Worm (Caenorhabditis elegans) whole organism, L4 larva: ENCODE measurements around the gene Y71H2AM.1.

Source experiments
- F10B5.3 ChIP-seq: sonication (generic microtip); optimal IDR thresholded peaks from 2 replicates; lab custom pipeline; 2016; ENCODE audit warnings: mild to moderate bottlenecking, missing genetic modification characterization, missing compliant biosample characterization
- R02D3.7 ChIP-seq: fragments of 150-350 bp; sonication (generic microtip); optimal IDR thresholded peaks from 3 replicates; lab custom pipeline; 2014; ENCODE audit warnings: missing biosample characterization, missing genetic modification characterization
- T20F7.1 ChIP-seq: fragments of 200-800 bp; sonication (Bioruptor generic); optimal IDR thresholded peaks from 2 replicates; lab custom pipeline; 2018; ENCODE audit warnings: mild to moderate bottlenecking, missing genetic modification characterization, missing compliant biosample characterization
- Y48G9A.11 ChIP-seq: fragments of 200-800 bp; sonication (Bioruptor generic); IDR thresholded peaks from 2 replicates; pipeline ENCODE4 v1.3.6; 2022; ENCODE audit warnings: missing genetic modification reagents, missing genetic modification characterization, missing compliant biosample characterization
- Y5F2A.4 ChIP-seq: fragments of 200-800 bp; sonication (Bioruptor generic); optimal IDR thresholded peaks from 2 replicates; lab custom pipeline; 2018; ENCODE audit warnings: mild to moderate bottlenecking, missing genetic modification characterization, missing compliant biosample characterization
- ZK337.2 ChIP-seq: fragments of 200-800 bp; sonication (Bioruptor generic); IDR thresholded peaks from 2 replicates; pipeline ENCODE4 v1.3.6; 2022; ENCODE audit warnings: missing genetic modification reagents, missing genetic modification characterization, missing compliant biosample characterization
- aha-1 ChIP-seq: fragments of 150-350 bp; peaks from one replicate; lab custom pipeline; 2014; ENCODE audit warnings: missing biosample characterization, missing genetic modification characterization
- aly-2 ChIP-seq: sonication (generic microtip); optimal IDR thresholded peaks from 2 replicates; lab custom pipeline; 2018; ENCODE audit warnings: missing biosample characterization, missing genetic modification characterization
- ama-1 ChIP-seq: fragments of 150-350 bp; optimal IDR thresholded peaks from 2 replicates; lab custom pipeline; 2014; ENCODE audit warnings: inconsistent platforms, mixed read lengths
- ceh-20 ChIP-seq: fragments of 200-800 bp; sonication (Bioruptor generic); IDR thresholded peaks from 2 replicates; pipeline ENCODE4 v1.3.6; 2022; ENCODE audit warnings: missing genetic modification reagents, missing genetic modification characterization, missing compliant biosample characterization
- ceh-32 ChIP-seq: sonication (generic microtip); optimal IDR thresholded peaks from 2 replicates; lab custom pipeline; 2016; ENCODE audit warnings: mild to moderate bottlenecking, missing genetic modification characterization, missing compliant biosample characterization; ENCODE audit not compliant: poor library complexity
- ceh-62 ChIP-seq: sonication (generic microtip); optimal IDR thresholded peaks from 2 replicates; lab custom pipeline; 2017; ENCODE audit warnings: missing biosample characterization, missing genetic modification characterization
- daf-16 ChIP-seq, 3 experiments: sonication (generic microtip); optimal IDR thresholded peaks; 2 replicates each; lab custom pipeline; 2016 to 2017; ENCODE audit warnings: missing genetic modification characterization in 3 of 3, missing genetic modification reagents in 3 of 3, mild to moderate bottlenecking in 2 of 3, missing compliant biosample characterization in 2 of 3, missing biosample characterization in 1 of 3, moderate library complexity in 1 of 3
- daf-19 ChIP-seq: fragments of 200-800 bp; sonication (Bioruptor generic); conservative IDR thresholded peaks from 2 replicates; pipeline ENCODE4 v1.3.6; 2022; ENCODE audit warnings: missing genetic modification characterization, missing compliant biosample characterization
- dmd-6 ChIP-seq: fragments of 200-800 bp; sonication (Bioruptor generic); IDR thresholded peaks from 2 replicates; pipeline ENCODE4 v1.3.6; 2022; ENCODE audit warnings: missing genetic modification reagents, missing genetic modification characterization, missing compliant biosample characterization
- dmd-8 ChIP-seq: fragments of 200-800 bp; sonication (Bioruptor generic); IDR thresholded peaks from 2 replicates; pipeline ENCODE4 v1.3.6; 2022; ENCODE audit warnings: missing genetic modification characterization, missing compliant biosample characterization
- dmd-9 ChIP-seq: fragments of 200-800 bp; sonication (Bioruptor generic); IDR thresholded peaks from 2 replicates; pipeline ENCODE4 v1.3.6; 2022; ENCODE audit warnings: missing genetic modification reagents, missing genetic modification characterization, missing compliant biosample characterization
- dpl-1 ChIP-seq: fragments of 150-350 bp; optimal IDR thresholded peaks from 2 replicates; lab custom pipeline; 2014; ENCODE audit warnings: missing biosample characterization, missing genetic modification reagents, missing genetic modification characterization
- duxl-1 ChIP-seq: sonication (generic microtip); optimal IDR thresholded peaks from 2 replicates; lab custom pipeline; 2016; ENCODE audit warnings: mild to moderate bottlenecking, missing genetic modification characterization, moderate library complexity, missing compliant biosample characterization; ENCODE audit not compliant: poor library complexity
- egl-27 ChIP-seq: sonication (generic microtip); optimal IDR thresholded peaks from 3 replicates; lab custom pipeline; 2017; ENCODE audit warnings: missing biosample characterization, missing genetic modification reagents, missing genetic modification characterization
- egl-43 ChIP-seq: fragments of 200-800 bp; sonication (Bioruptor generic); IDR thresholded peaks from 2 replicates; pipeline ENCODE4 v1.3.6; 2022; ENCODE audit warnings: missing genetic modification reagents, missing genetic modification characterization, missing compliant biosample characterization
- fos-1 ChIP-seq: fragments of 150-350 bp; optimal IDR thresholded peaks from 2 replicates; lab custom pipeline; 2014; ENCODE audit warnings: missing biosample characterization, missing genetic modification characterization
- hlh-11 ChIP-seq: fragments of 200-800 bp; sonication (Bioruptor generic); optimal IDR thresholded peaks from 2 replicates; lab custom pipeline; 2018; ENCODE audit warnings: mild to moderate bottlenecking, missing genetic modification characterization, missing compliant biosample characterization
- hlh-30 ChIP-seq: sonication (generic microtip); optimal IDR thresholded peaks from 2 replicates; lab custom pipeline; 2017; ENCODE audit warnings: antibody characterized with exemption, mild to moderate bottlenecking, missing genetic modification characterization, missing compliant biosample characterization; ENCODE audit not compliant: insufficient read depth
- hmg-1.1 ChIP-seq: fragments of 200-800 bp; sonication (Bioruptor generic); IDR thresholded peaks from 2 replicates; pipeline ENCODE4 v1.3.6; 2022; ENCODE audit warnings: missing genetic modification reagents, missing genetic modification characterization, missing compliant biosample characterization
- lim-7 ChIP-seq: fragments of 200-800 bp; sonication (Bioruptor generic); IDR thresholded peaks from 2 replicates; pipeline ENCODE4 v1.3.6; 2022; ENCODE audit warnings: missing genetic modification characterization, missing compliant biosample characterization
- lin-1 ChIP-seq: fragments of 200-800 bp; sonication (Bioruptor generic); IDR thresholded peaks from 2 replicates; pipeline ENCODE4 v1.3.6; 2022; ENCODE audit warnings: missing genetic modification reagents, missing genetic modification characterization, missing compliant biosample characterization
- lin-29 ChIP-seq: fragments of 200-800 bp; sonication (Bioruptor generic); IDR thresholded peaks from 2 replicates; pipeline ENCODE4 v1.3.6; 2022; ENCODE audit warnings: missing genetic modification reagents, missing genetic modification characterization, missing compliant biosample characterization
- lsy-2 ChIP-seq, 2 experiments: fragments of 150-350 bp in 1 of 2; sonication (generic microtip) in 1 of 2; optimal IDR thresholded peaks; 2 replicates each; lab custom pipeline; 2014 to 2017; ENCODE audit warnings: missing biosample characterization in 2 of 2, missing genetic modification characterization in 2 of 2
- madf-5 ChIP-seq, 2 experiments: fragments of 200-800 bp; sonication (Bioruptor generic); IDR thresholded peaks; 2 replicates each; pipeline ENCODE4 v1.3.6; 2022; ENCODE audit warnings: missing compliant biosample characterization in 2 of 2, missing genetic modification characterization in 2 of 2
- mdt-29 ChIP-seq: fragments of 200-800 bp; sonication (Bioruptor generic); IDR thresholded peaks from 2 replicates; pipeline ENCODE4 v1.3.6; 2022; ENCODE audit warnings: missing genetic modification reagents, missing genetic modification characterization, missing compliant biosample characterization
- mes-2 ChIP-seq: sonication (generic microtip); optimal IDR thresholded peaks from 2 replicates; lab custom pipeline; 2016; ENCODE audit warnings: missing genotype, mild to moderate bottlenecking, missing genetic modification characterization, missing compliant biosample characterization; ENCODE audit not compliant: poor library complexity, severe bottlenecking
- nhr-11 ChIP-seq: fragments of 150-350 bp; optimal IDR thresholded peaks from 2 replicates; lab custom pipeline; 2014; ENCODE audit warnings: missing biosample characterization, missing genetic modification characterization
- nhr-237 ChIP-seq: sonication (generic microtip); optimal IDR thresholded peaks from 2 replicates; lab custom pipeline; 2017; ENCODE audit warnings: missing biosample characterization, missing genetic modification characterization
- nhr-25 ChIP-seq: sonication (generic microtip); optimal IDR thresholded peaks from 2 replicates; lab custom pipeline; 2017; ENCODE audit warnings: missing genetic modification characterization, mild to moderate bottlenecking, missing compliant biosample characterization, antibody characterized with exemption, moderate library complexity, borderline replicate concordance; ENCODE audit not compliant: insufficient read depth
- nhr-28 ChIP-seq: fragments of 150-350 bp; optimal IDR thresholded peaks from 2 replicates; lab custom pipeline; 2014; ENCODE audit warnings: missing biosample characterization, missing genetic modification characterization
- nhr-41 ChIP-seq: fragments of 200-800 bp; sonication (Bioruptor generic); IDR thresholded peaks from 2 replicates; pipeline ENCODE4 v1.3.6; 2022; ENCODE audit warnings: missing genetic modification reagents, missing genetic modification characterization, missing compliant biosample characterization
- nhr-6 ChIP-seq: fragments of 150-350 bp; optimal IDR thresholded peaks from 2 replicates; lab custom pipeline; 2014; ENCODE audit warnings: missing biosample characterization, missing genetic modification characterization
- php-3 ChIP-seq: fragments of 200-800 bp; sonication (Bioruptor generic); IDR thresholded peaks from 2 replicates; pipeline ENCODE4 v1.3.6; 2022; ENCODE audit warnings: missing genetic modification reagents, missing genetic modification characterization, missing compliant biosample characterization
- skn-1 ChIP-seq: fragments of 150-350 bp; optimal IDR thresholded peaks from 2 replicates; lab custom pipeline; 2014; ENCODE audit warnings: missing biosample characterization, missing genetic modification characterization
- snpc-1.2 ChIP-seq: fragments of 200-800 bp; sonication (Bioruptor generic); IDR thresholded peaks from 2 replicates; pipeline ENCODE4 v1.3.6; 2022; ENCODE audit warnings: missing genetic modification reagents, missing genetic modification characterization, missing compliant biosample characterization
- spr-1 ChIP-seq: sonication (generic microtip); optimal IDR thresholded peaks from 2 replicates; lab custom pipeline; 2016; ENCODE audit warnings: mild to moderate bottlenecking, missing genetic modification characterization, missing compliant biosample characterization
- spr-3 ChIP-seq: fragments of 200-800 bp; sonication (Bioruptor generic); optimal IDR thresholded peaks from 2 replicates; lab custom pipeline; 2018; ENCODE audit warnings: mild to moderate bottlenecking, missing genetic modification characterization, missing compliant biosample characterization
- tag-97 ChIP-seq: fragments of 200-800 bp; sonication (Bioruptor generic); IDR thresholded peaks from 2 replicates; pipeline ENCODE4 v1.3.6; 2022; ENCODE audit warnings: missing genetic modification characterization, missing compliant biosample characterization
- unc-39 ChIP-seq: sonication (generic microtip); optimal IDR thresholded peaks from 2 replicates; lab custom pipeline; 2017; ENCODE audit warnings: missing biosample characterization, missing genetic modification characterization
- vab-7 ChIP-seq: fragments of 200-800 bp; sonication (Bioruptor generic); IDR thresholded peaks from 2 replicates; pipeline ENCODE4 v1.3.6; 2022; ENCODE audit warnings: missing genetic modification reagents, missing genetic modification characterization, missing compliant biosample characterization
- zfp-3 ChIP-seq: fragments of 200-800 bp; sonication (Bioruptor generic); conservative IDR thresholded peaks from 2 replicates; pipeline ENCODE4 v1.3.6; 2022; ENCODE audit warnings: missing genetic modification reagents, missing genetic modification characterization, missing compliant biosample characterization
- zip-2 ChIP-seq: fragments of 150-350 bp; optimal IDR thresholded peaks from 2 replicates; lab custom pipeline; 2014; ENCODE audit warnings: missing biosample characterization, missing genetic modification characterization
- ztf-7 ChIP-seq: fragments of 150-350 bp; optimal IDR thresholded peaks from 2 replicates; lab custom pipeline; 2014; ENCODE audit warnings: missing biosample characterization, missing genetic modification characterization

Gene Y71H2AM.1

ce11 chrIII:2814919-2815554, 11.8 kb upstream of the Y71H2AM.1 start, which contains the start of gene tufm-1 (continued):
- TF ChIP-seq dpl-1: peak; percentile 54
- no peak for TF ChIP-seq dmd-8 (GFP tag; lab: Robert Waterston, UW)
- no peak for TF ChIP-seq nhr-41
- TF ChIP-seq nhr-11 (tag; lab: Kevin White, UChicago): no peak
- TF ChIP-seq unc-39: no peak
- TF ChIP-seq nhr-6 (tag; lab: Kevin White, UChicago): no peak
- TF ChIP-seq skn-1 (tag; lab: Kevin White, UChicago): no peak
- no peak for TF ChIP-seq mdt-29
- no peak for TF ChIP-seq F10B5.3 (tag; lab: Kevin White, UChicago)
- no peak for TF ChIP-seq spr-1 (tag; lab: Kevin White, UChicago)
- no peak for TF ChIP-seq Y48G9A.11 (GFP tag; lab: Robert Waterston, UW)
- no peak for TF ChIP-seq daf-19
- no peak for TF ChIP-seq R02D3.7 (tag; lab: Kevin White, UChicago)
- no peak for TF ChIP-seq dmd-9
- no peak for TF ChIP-seq tag-97 (GFP tag; lab: Robert Waterston, UW)
- peak; percentile 21 for TF ChIP-seq hlh-11 (tag; lab: Kevin White, UChicago)
- no peak for TF ChIP-seq nhr-25
- TF ChIP-seq hlh-30 (tag; lab: Kevin White, UChicago): peak; percentile 57
- TF ChIP-seq lin-29: no peak
- no peak for TF ChIP-seq lin-1 (GFP tag; lab: Robert Waterston, UW)
- no peak for TF ChIP-seq spr-3 (GFP tag; lab: Kevin White, UChicago)
- TF ChIP-seq T20F7.1 (GFP tag; lab: Kevin White, UChicago): no peak
- TF ChIP-seq mes-2 (tag; lab: Kevin White, UChicago): peak; percentile 63
- TF ChIP-seq ceh-32 (tag; lab: Kevin White, UChicago): no peak
- no peak for TF ChIP-seq lim-7 (GFP tag; lab: Robert Waterston, UW)
- no peak for TF ChIP-seq fos-1
- no peak for TF ChIP-seq ztf-7 (tag; lab: Kevin White, UChicago)
- no peak for TF ChIP-seq egl-43 (GFP tag; lab: Robert Waterston, UW)
- no peak for TF ChIP-seq aha-1
- no peak for TF ChIP-seq nhr-237 (tag; lab: Kevin White, UChicago)
- TF ChIP-seq aly-2 (tag; lab: Kevin White, UChicago): no peak

ce11 chrIII:2816205-2816923, 10.5 kb upstream of the Y71H2AM.1 start:
- TF ChIP-seq madf-5 (GFP tag; IDR thresholded peaks at IDR 0.05; lab: Robert Waterston, UW) (no peak), ZK337.2 (GFP tag; lab: Robert Waterston, UW) (no peak), zip-2 (tag; lab: Kevin White, UChicago) (no peak), dmd-6 (no peak), lim-7 (GFP tag; lab: Robert Waterston, UW) (no peak), egl-27 (tag; lab: Kevin White, UChicago) (no peak), duxl-1 (tag; lab: Kevin White, UChicago) (no peak), dmd-9 (no peak), hlh-30 (tag; lab: Kevin White, UChicago) (peak; percentile 80), ztf-7 (tag; lab: Kevin White, UChicago) (no peak), zfp-3 (GFP tag; lab: Robert Waterston, UW) (no peak), ama-1 (lab: Kevin White, UChicago) (no peak), daf-16 (GFP tag; optimal IDR thresholded peaks at IDR 0.05; lab: Kevin White, UChicago) (no peak), daf-16 (tag; optimal IDR thresholded peaks at IDR 0.05; lab: Kevin White, UChicago) (no peak), snpc-1.2 (no peak), php-3 (GFP tag; lab: Robert Waterston, UW) (no peak), vab-7 (no peak), Y5F2A.4 (GFP tag; lab: Kevin White, UChicago) (no peak), ceh-62 (tag; lab: Kevin White, UChicago) (no peak), ceh-20 (no peak), aha-1 (peak; percentile 56), nhr-28 (peak; percentile 13), hmg-1.1 (GFP tag; lab: Robert Waterston, UW) (0 out of 2 replicates have a peak, but pooled peaks have one; percentile 14), lsy-2 (tag; optimal IDR thresholded peaks at IDR 0.05; lab: Kevin White, UChicago) (peak in 1 of 2 experiments; percentile 41)
